Worm (Caenorhabditis elegans): ENCODE results near the gene ced-7.

ced-7 gene

ce11 chrIII:9544820-9545219, 35.1 kb downstream of the ced-7 start, which contains the start of gene ZK1098.12:
Gene ZK1098.12 (plus strand): TSS chrIII:9545120.
- no peak for TF ChIP-seq Y55F3AM.14 (GFP tag; optimal IDR thresholded peaks at IDR 0.05)
- no peak for TF ChIP-seq peb-1 (tag; optimal IDR thresholded peaks at IDR 0.05)
- TF ChIP-seq lin-39 (tag; optimal IDR thresholded peaks at IDR 0.05): no peak
- TF ChIP-seq R02D3.7 (tag; optimal IDR thresholded peaks at IDR 0.05): no peak
- peak in 1 of 2 experiments; percentile 14 for TF ChIP-seq lsy-2 (tag; optimal IDR thresholded peaks at IDR 0.05)
- TF ChIP-seq lin-11 (tag; optimal IDR thresholded peaks at IDR 0.05): no peak
- no peak for TF ChIP-seq sma-3 (GFP tag; optimal IDR thresholded peaks at IDR 0.05)

- no peak for TF ChIP-seq skn-1 (tag; optimal IDR thresholded peaks at IDR 0.05)
- no peak for TF ChIP-seq nhr-25 (tag; optimal IDR thresholded peaks at IDR 0.05)
- no peak for TF ChIP-seq lin-13 (GFP tag; optimal IDR thresholded peaks at IDR 0.05)
- TF ChIP-seq unc-39 (tag; optimal IDR thresholded peaks at IDR 0.05): no peak
- TF ChIP-seq snpc-4 (tag; optimal IDR thresholded peaks at IDR 0.05): no peak
- TF ChIP-seq blmp-1 (tag; optimal IDR thresholded peaks at IDR 0.05; ENCODE audit: insufficient read depth): no peak
- TF ChIP-seq ceh-82 (tag; optimal IDR thresholded peaks at IDR 0.05): no peak
- TF ChIP-seq sma-3 (GFP tag; optimal IDR thresholded peaks at IDR 0.05): no peak
- no peak for TF ChIP-seq nhr-129 (tag; optimal IDR thresholded peaks at IDR 0.05)
- no peak for TF ChIP-seq lin-39 (tag; optimal IDR thresholded peaks at IDR 0.05)
- no peak for TF ChIP-seq C34F6.9 (tag; optimal IDR thresholded peaks at IDR 0.05)
- TF ChIP-seq F13H6.1 (tag; optimal IDR thresholded peaks at IDR 0.05): no peak
- no peak for TF ChIP-seq mdl-1 (tag; optimal IDR thresholded peaks at IDR 0.05)
- no peak for TF ChIP-seq peb-1 (tag; optimal IDR thresholded peaks at IDR 0.05)
- no peak for TF ChIP-seq nhr-77 (tag; optimal IDR thresholded peaks at IDR 0.05)
- no peak for TF ChIP-seq fos-1 (tag; optimal IDR thresholded peaks at IDR 0.05)
- TF ChIP-seq dmd-4 (tag; optimal IDR thresholded peaks at IDR 0.05): no peak
Observed at ce11 chrIII:9544125-9544524, 35.8 kb downstream of the ced-7 start, which contains the start of gene ZK1098.9. Gene ZK1098.9 (plus strand): TSS chrIII:9544425.

- TF ChIP-seq lin-11 (tag; optimal IDR thresholded peaks at IDR 0.05) (no peak), C34F6.9 (tag; optimal IDR thresholded peaks at IDR 0.05) (peak; percentile 83), nhr-10 (tag; optimal IDR thresholded peaks at IDR 0.05) (no peak), nhr-11 (tag; optimal IDR thresholded peaks at IDR 0.05) (no peak), ceh-82 (tag; optimal IDR thresholded peaks at IDR 0.05) (no peak), ztf-4 (tag; optimal IDR thresholded peaks at IDR 0.05) (no peak), ztf-1 (GFP tag; conservative IDR thresholded peaks at IDR 0.05) (no peak), unc-55 (GFP tag; optimal IDR thresholded peaks at IDR 0.05) (peak; percentile 89), nhr-6 (tag; optimal IDR thresholded peaks at IDR 0.05) (no peak), nhr-237 (tag; optimal IDR thresholded peaks at IDR 0.05) (no peak), blmp-1 (tag; optimal IDR thresholded peaks at IDR 0.05; ENCODE audit: insufficient read depth) (no peak), lsy-2 (tag; optimal IDR thresholded peaks at IDR 0.05) (peak; percentile 32 to 83), nhr-12 (tag; optimal IDR thresholded peaks at IDR 0.05) (no peak), aly-2 (tag; optimal IDR thresholded peaks at IDR 0.05) (no peak), nhr-21 (tag; optimal IDR thresholded peaks at IDR 0.05) (no peak), crh-2 (tag; optimal IDR thresholded peaks at IDR 0.05) (peak; percentile 16), R02D3.7 (tag; optimal IDR thresholded peaks at IDR 0.05) (no peak), gmeb-1 (tag; optimal IDR thresholded peaks at IDR 0.05) (peak; percentile 51)
Observed at ce11 chrIII:9542816-9543215, 37.1 kb downstream of the ced-7 start, which contains the start of gene eif-2Balpha. Gene eif-2Balpha (plus strand): TSS chrIII:9543119.

ce11 chrIII:9542280-9542679, 37.6 kb downstream of the ced-7 start, which contains the start of gene mut-7:
Gene mut-7 (minus strand): TSS chrIII:9542380.
- TF ChIP-seq nhr-77 (tag; optimal IDR thresholded peaks at IDR 0.05): no peak
- TF ChIP-seq nhr-129 (tag; optimal IDR thresholded peaks at IDR 0.05): no peak
- no peak for TF ChIP-seq mdl-1 (tag; optimal IDR thresholded peaks at IDR 0.05)
- no peak for TF ChIP-seq lin-39 (tag; optimal IDR thresholded peaks at IDR 0.05)
- TF ChIP-seq ztf-1 (GFP tag; conservative IDR thresholded peaks at IDR 0.05): no peak
- TF ChIP-seq gmeb-1 (tag; optimal IDR thresholded peaks at IDR 0.05): no peak
- TF ChIP-seq ztf-11 (tag; optimal IDR thresholded peaks at IDR 0.05): no peak

- TF ChIP-seq nhr-11 (tag; optimal IDR thresholded peaks at IDR 0.05) (no peak), nhr-77 (tag; optimal IDR thresholded peaks at IDR 0.05) (no peak), unc-55 (GFP tag; optimal IDR thresholded peaks at IDR 0.05) (peak; percentile 51), ceh-16 (tag; optimal IDR thresholded peaks at IDR 0.05) (no peak), nhr-25 (tag; optimal IDR thresholded peaks at IDR 0.05) (no peak), alr-1 (tag; optimal IDR thresholded peaks at IDR 0.05) (no peak), ceh-82 (tag; optimal IDR thresholded peaks at IDR 0.05) (no peak), lin-13 (GFP tag; optimal IDR thresholded peaks at IDR 0.05) (peak; percentile 16), lsy-2 (tag; optimal IDR thresholded peaks at IDR 0.05) (peak in 1 of 2 experiments; percentile 60), C34F6.9 (tag; optimal IDR thresholded peaks at IDR 0.05) (peak; percentile 65), peb-1 (tag; optimal IDR thresholded peaks at IDR 0.05) (no peak)
Observed at ce11 chrIII:9538655-9539155, 41.2 kb downstream of the ced-7 start, which contains the start of gene ZK1098.3. Gene ZK1098.3 (minus strand): TSS chrIII:9538705.

Data from whole organism, L2 larva.